Worm (Caenorhabditis elegans) whole organism, early embryonic: ENCODE measurements around the gene sru-6.

Source experiments
- ama-1 ChIP-seq: fragments of 150-350 bp; optimal IDR thresholded peaks from 2 replicates; lab custom pipeline; 2014
- ceh-13 ChIP-seq: fragments of 200-800 bp; sonication (Bioruptor generic); optimal IDR thresholded peaks from 2 replicates; lab custom pipeline; 2018; ENCODE audit warnings: mild to moderate bottlenecking, missing genetic modification characterization, missing compliant biosample characterization
- ceh-36 ChIP-seq: sonication (generic microtip); optimal IDR thresholded peaks from 2 replicates; lab custom pipeline; 2016; ENCODE audit warnings: missing genetic modification characterization, inconsistent platforms, missing compliant biosample characterization
- ets-7 ChIP-seq: sonication (generic microtip); optimal IDR thresholded peaks from 2 replicates; lab custom pipeline; 2016; ENCODE audit warnings: missing genotype, missing genetic modification characterization, missing compliant biosample characterization
- flt-1 ChIP-seq: fragments of 200-800 bp; sonication (Bioruptor generic); IDR thresholded peaks from 2 replicates; pipeline ENCODE4 v1.3.6; 2022; ENCODE audit warnings: missing genetic modification characterization, missing compliant biosample characterization
- hmbx-1 ChIP-seq: sonication (generic microtip); optimal IDR thresholded peaks from 2 replicates; lab custom pipeline; 2016; ENCODE audit warnings: mild to moderate bottlenecking, missing genetic modification characterization, missing compliant biosample characterization
- scrt-1 ChIP-seq: fragments of 200-800 bp; sonication (Bioruptor generic); IDR thresholded peaks from 2 replicates; pipeline ENCODE4 v1.3.6; 2022; ENCODE audit warnings: missing genetic modification characterization, missing compliant biosample characterization
- sea-1 ChIP-seq: fragments of 200-800 bp; sonication (Bioruptor generic); conservative IDR thresholded peaks from 2 replicates; pipeline ENCODE4 v1.3.6; 2022; ENCODE audit warnings: missing genetic modification characterization, missing compliant biosample characterization
- tbx-11 ChIP-seq: fragments of 200-800 bp; sonication (Bioruptor generic); IDR thresholded peaks from 2 replicates; pipeline ENCODE4 v1.3.6; 2022; ENCODE audit warnings: missing genetic modification characterization, missing compliant biosample characterization
- tra-4 ChIP-seq: sonication (generic microtip); optimal IDR thresholded peaks from 2 replicates; lab custom pipeline; 2017; ENCODE audit warnings: missing genetic modification characterization, missing compliant biosample characterization

ce11 chrIV:9457400-9457799, 33.0 kb upstream of the sru-6 start, which contains the start of gene cutl-17:
- TF ChIP-seq ama-1 (no peak), ceh-36 (no peak), ceh-13 (GFP tag; lab: Kevin White, UChicago) (no peak), tbx-11 (no peak), sea-1 (GFP tag; lab: Robert Waterston, UW) (no peak), tra-4 (tag; lab: Kevin White, UChicago) (no peak), scrt-1 (GFP tag; lab: Robert Waterston, UW) (no peak), flt-1 (no peak), ets-7 (tag; lab: Kevin White, UChicago) (no peak), hmbx-1 (tag; lab: Kevin White, UChicago) (no peak)
